Fruit fly (Drosophila melanogaster) S2 (cell line): ENCODE measurements around the gene fax.

Experiments
- CG8478 ChIP-seq: fragments of >200 bp; optimal IDR thresholded peaks from 2 replicates; lab custom pipeline; 2018
- CTCF ChIP-seq, 2 experiments: fragments of >200 bp; optimal IDR thresholded peaks; 2 replicates each; lab custom pipeline; 2018

The fax gene

DNA sequence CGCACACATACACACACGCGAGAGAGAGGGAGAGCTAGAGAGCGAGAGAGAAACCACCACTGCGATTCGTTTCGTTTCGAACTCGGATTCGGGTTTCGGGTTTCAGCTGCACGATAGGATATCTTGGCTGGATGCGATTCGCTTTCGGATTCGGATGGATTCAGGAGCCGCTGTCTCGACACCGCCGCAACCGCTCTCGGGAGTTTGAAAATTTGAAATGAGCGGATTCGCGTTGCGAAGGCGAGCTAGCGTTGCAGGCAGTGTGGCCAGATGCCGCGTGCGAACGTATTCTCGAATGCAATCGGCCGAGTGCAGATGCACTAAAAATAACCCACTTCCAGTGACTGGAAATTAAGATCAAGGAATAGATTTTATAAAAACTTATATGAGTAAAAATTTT lies at the start of gene fax:
Gene fax, minus strand, starts transcription at position 263 of the 400 bp plus-strand sequence.
- TF ChIP-seq CTCF (optimal IDR thresholded peaks at IDR 0.05; lab: Kevin White, UChicago) (peak in 1 of 2 experiments; percentile 60), CG8478 (lab: Kevin White, UChicago) (no peak)

DNA sequence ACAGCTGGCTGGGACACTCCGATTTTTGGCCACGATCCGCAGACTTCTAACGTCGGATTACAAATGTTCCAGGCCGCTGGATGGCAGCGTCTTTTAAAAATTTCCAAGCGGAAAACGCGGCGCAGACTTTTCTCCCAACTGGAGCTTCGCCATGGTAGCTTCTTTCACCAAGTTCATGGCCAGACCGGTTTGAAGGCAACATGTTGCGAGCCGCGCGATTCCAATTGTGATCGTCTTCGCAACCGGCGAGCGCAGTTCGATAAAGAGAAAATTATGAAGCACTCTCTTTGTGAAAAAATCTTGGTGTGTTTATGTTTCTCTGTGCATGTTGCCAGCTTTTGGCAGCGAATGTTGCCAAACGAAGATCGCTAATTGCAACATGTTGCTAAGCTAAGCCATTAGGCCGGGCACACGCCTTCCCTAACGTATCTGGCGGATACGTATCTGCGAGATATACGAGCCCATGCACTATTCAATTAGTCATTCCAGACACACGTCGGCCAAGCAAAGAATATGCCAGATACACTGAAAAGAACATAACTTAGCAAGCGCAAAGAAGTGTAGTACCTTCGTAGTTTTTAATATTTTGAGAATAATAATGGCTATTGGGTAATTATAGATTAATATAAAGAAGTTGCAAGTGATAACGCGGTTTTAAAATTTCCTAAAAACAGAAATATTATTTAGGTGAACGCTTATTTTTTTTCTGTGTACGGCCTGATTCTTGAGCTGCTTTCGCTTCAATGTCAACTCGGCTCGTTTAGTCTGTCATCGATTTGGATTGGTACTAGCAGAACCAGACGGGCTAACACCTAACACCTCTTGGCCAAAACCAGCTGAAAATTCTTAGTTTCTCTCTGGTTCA lies 40.5 kb upstream of the fax start, which contains the start of gene dsx-c73A:
Gene dsx-c73A, minus strand, starts transcription at position 72 of the 865 bp plus-strand sequence.
- TF ChIP-seq CTCF (optimal IDR thresholded peaks at IDR 0.05; lab: Kevin White, UChicago) (no peak), CG8478 (lab: Kevin White, UChicago) (no peak)

DNA sequence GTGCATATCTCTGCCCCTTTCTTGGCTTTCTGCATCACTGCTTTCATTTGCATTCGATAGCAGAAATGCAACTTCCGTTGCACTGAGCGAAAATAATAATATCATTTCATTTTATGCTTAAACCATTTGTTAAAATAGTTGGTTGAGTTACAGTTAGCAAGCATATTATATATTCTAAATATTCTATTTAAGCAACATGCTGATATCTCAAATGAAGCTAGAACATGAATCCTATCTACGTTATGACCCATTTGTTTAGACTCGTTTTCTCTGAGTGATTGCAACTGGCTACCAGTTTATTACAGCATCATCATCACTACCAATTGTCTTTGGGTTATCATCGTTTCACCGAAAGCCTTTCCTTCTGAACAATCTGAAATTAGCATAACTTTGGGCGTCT lies 31.0 kb upstream of the fax start:
- TF ChIP-seq CG8478 (lab: Kevin White, UChicago) = no peak
- no peak for TF ChIP-seq CTCF (optimal IDR thresholded peaks at IDR 0.05; lab: Kevin White, UChicago)

DNA sequence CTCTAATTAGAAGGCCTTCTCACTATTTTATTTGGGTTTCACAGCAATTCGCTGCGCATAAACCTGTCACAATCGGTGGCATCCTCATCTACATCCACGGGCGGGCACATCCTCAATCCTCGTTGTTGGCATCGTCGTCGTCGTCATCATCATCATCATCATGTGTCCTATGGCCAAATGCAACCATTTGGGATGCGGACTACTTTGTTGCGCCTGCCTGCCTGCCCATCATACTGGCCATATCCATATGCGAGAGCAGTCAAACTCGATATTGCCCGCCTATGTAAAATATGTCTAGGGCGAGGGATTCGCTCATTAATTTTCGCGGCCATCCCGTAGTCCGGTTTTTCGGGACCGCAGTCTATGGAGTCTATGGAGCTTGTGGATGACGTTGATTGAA lies 25.6 kb upstream of the fax start:
- TF ChIP-seq CG8478 (lab: Kevin White, UChicago) (no peak), CTCF (optimal IDR thresholded peaks at IDR 0.05; lab: Kevin White, UChicago) (no peak)

DNA sequence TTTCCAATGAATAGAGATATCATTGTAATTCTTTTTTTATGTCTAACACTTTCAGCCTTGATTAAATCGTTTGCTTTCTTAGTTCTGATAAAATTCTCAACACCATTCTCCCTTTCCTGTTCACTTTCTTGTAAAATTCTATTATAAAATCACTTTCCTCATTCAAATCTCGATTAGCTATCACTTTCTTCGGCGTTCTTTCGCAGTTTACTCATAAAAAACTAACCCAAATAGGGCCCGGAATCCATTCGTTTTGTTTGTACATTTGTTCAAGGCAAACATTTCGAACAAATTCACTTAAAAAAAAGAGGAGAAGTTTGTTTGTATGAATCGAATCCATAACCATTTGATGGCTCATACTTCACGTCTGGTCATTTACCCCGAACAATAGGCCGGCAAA lies 21.9 kb upstream of the fax start:
- TF ChIP-seq CTCF (optimal IDR thresholded peaks at IDR 0.05; lab: Kevin White, UChicago) (no peak), CG8478 (lab: Kevin White, UChicago) (no peak)

DNA sequence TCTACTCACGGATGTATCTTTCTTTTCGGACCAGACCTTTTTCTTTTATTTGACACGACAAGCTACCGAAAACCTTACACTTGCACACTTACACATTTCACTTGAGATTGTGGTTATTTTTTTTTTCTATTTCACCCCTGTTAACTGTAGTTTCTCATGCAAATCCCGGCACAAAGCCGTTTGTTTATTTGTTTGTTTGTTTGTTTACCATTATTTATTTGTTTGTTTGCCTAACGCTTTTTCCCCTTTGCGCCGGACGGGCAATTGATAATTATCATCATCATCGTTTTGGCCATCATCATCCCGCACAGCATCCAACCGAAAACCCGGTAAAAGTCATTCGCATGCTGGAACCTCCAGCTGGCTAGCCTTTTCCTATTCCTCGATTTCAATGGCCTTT lies 19.4 kb upstream of the fax start:
- TF ChIP-seq CTCF (optimal IDR thresholded peaks at IDR 0.05; lab: Kevin White, UChicago) (no peak), CG8478 (lab: Kevin White, UChicago) (no peak)

DNA sequence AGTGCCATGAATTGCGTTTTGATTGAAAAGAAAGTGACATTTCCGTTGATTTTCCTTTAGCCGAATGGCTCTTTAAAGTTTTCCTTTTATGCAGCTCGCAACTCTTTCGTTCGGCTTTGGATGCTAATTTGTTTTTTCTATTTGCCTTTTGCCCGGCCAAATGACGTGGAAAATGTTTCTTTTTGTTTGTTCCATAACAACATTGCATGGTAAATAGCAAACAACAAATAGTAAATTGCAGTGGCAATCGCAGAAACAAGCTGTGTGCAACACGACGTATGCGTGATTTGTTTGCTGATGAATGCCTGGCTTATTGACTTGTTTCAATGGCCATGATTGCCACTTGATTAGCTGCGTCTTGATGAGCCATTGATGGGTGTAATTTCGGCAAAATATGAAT lies 17.8 kb upstream of the fax start:
- TF ChIP-seq CG8478 (lab: Kevin White, UChicago) (no peak), CTCF (optimal IDR thresholded peaks at IDR 0.05; lab: Kevin White, UChicago) (no peak)

DNA sequence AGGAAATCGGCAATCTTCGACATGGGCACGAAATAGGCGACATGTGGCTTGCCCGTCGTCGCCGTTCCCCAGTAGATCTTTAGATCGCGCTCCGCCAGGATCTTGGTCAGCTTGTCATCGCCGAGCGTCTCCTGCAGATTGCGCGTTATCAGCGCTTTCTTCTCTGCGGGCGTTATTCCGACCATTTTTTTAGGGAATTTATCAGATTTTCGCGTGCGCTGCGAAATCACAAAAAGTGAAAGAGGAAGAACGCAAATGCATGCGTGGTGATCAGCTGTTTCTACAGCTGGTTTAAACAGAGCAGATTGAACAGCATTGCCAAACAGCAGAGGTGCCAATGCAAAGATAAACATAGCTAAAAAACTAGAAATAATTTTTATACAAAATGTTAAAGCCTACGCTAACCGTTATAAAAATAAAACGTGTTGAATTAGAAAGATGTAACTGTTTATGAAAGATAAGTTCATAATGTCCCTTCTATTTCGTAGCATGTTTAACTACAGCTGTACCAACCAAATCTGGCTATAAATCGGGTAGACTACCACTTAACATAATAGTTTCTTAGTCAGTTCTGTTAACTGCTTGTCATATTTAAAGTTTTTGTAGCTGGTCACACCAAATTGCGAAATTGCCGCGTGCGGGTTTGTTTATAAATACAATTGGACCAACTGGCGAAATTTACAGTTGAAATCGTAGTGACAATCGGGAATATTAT lies 7.6 kb upstream of the fax start, which contains the start of the genes TyrRS and CG33158:
Gene TyrRS, minus strand, starts transcription at position 244 of the 715 bp plus-strand sequence.
Gene CG33158, plus strand, starts transcription at position 539 of the 715 bp plus-strand sequence.
- no peak for TF ChIP-seq CG8478 (lab: Kevin White, UChicago)
- no peak for TF ChIP-seq CTCF (optimal IDR thresholded peaks at IDR 0.05; lab: Kevin White, UChicago)

DNA sequence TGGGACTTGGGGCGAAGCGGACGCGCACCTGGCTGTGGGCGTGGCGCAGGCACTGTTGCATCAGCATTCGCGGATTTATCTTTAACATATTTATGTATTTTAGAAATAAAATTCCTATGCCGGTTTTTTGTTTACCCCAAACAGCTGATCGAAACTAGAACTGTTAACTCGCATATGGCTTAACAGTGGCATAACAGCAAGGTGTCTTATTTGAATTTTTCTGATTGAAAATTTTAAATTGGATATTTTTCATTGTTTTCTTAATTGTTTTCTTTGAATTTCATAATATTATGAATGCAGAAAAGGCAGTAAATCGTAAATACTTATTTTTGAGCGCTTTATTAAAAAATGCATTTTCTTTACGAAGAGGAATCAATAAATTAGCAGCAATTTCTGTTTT lies 5.4 kb upstream of the fax start, which contains the start of gene GluRS-m:
Gene GluRS-m, minus strand, starts transcription at position 154 of the 400 bp plus-strand sequence.
- no peak for TF ChIP-seq CG8478 (lab: Kevin White, UChicago)
- no peak for TF ChIP-seq CTCF (optimal IDR thresholded peaks at IDR 0.05; lab: Kevin White, UChicago)

DNA sequence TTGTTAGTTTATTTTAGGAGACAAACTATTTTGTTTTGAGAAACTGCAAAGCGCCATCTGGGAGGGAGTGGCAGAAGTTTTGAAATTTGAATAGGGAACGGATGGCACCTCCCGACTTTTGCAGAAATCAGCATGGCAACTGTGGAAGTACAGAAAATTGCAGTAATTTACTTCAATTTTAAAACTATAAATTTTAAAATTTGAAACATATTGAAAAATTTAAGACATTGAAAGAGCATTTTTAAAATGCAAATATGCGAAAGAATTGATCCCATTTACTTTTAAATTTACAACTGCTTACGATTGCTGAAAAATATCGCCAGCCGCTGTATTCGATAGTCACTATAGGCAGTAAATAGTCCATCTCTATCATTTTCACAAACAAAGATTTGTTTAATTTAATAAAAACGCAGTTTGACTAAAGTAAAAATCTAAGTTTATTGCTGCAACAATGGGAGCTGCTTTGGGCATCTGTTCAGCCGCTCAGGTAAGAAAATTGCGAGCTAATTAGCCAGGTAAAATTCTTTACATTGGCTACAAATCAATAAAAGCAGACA lies 844 bp upstream of the fax start, which contains the start of gene Serinc:
Gene Serinc, plus strand, starts transcription at position 329 of the 557 bp plus-strand sequence.
- no peak for TF ChIP-seq CG8478 (lab: Kevin White, UChicago)
- TF ChIP-seq CTCF (optimal IDR thresholded peaks at IDR 0.05; lab: Kevin White, UChicago) = peak; percentile 68 to 92

DNA sequence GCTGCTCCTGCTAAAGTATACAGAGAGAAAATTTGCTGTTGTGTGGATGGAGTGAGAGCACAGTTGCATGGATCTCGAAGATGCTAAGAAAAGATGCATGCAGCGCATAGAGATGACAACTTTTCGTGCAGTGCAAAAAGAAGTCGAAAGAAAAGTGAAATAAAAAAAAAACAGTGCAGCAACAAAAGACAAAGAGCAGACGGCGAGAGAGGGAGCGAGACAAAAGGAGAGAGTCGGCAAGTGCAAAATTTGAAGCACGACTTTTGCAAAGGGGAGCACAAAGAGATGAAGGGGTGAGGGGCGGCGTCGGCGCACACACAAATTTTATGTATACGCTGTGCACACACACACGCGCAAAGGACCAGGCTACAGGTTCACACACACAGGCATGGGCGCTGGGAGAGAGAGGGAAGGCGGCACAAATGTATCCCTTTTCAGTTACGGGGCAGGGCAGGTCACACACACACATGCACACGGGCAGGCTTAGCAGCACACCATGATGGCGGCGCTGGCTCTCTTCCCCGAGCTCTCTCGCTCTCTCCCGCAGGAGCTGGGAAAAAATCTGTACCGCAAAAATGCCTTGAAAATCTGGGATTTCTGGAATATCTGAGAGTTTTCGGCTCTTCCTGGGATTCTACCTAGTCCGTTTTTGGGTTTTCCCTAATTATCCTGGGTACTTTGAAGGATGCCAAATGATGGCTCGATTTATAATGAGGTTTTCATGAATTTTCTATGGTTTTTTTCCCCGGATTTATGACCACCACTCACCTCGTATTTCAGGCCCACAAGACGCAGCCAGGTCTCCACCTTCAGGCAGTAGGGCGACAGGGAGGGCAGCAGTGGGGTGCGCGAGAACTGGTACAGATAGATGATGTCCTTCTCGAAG lies 1.2 kb downstream of the fax start:
- TF ChIP-seq CTCF (optimal IDR thresholded peaks at IDR 0.05; lab: Kevin White, UChicago) (no peak), CG8478 (lab: Kevin White, UChicago) (no peak)

DNA sequence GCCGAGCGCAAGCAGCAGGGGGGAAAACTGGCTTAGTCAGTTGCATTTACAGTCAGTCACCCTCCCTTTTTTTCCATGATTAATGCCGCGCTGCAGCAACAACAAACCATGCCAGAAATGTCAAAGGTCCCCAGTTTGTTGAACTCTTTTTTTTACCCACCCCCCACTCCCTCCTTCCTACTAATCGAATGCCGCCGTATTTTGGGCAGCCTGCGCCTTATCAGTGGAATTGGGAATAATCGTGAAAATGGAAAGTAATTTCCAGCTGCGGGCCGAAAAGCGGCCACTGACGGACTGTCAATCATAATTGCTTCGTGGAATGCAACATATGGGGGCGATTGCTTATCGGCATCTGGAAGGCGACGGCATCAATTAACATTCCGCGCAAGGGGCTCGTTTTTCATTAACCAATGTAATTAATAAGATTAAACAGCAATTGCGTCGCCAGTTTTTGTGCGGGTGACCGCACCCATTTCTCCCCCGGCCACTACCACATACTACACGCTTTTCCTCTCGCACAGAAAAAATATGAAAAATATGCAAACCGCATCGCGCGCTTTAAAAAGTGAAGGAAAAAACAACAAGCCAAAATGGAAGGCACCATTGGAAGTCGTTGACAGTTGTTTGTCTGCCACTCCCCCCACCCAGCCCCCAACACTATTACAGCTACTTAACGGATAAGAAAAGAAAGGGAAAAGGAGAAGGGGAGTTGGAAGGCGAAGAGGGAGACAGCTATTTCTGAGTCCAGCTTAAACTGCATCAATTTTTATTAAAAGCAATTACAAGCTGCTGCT lies 2.0 kb downstream of the fax start:
- TF ChIP-seq CG8478 (lab: Kevin White, UChicago) (no peak), CTCF (optimal IDR thresholded peaks at IDR 0.05; lab: Kevin White, UChicago) (no peak)
